Fruit fly (Drosophila melanogaster): ENCODE data around the gene Ets65A.

The Ets65A gene

DNA sequence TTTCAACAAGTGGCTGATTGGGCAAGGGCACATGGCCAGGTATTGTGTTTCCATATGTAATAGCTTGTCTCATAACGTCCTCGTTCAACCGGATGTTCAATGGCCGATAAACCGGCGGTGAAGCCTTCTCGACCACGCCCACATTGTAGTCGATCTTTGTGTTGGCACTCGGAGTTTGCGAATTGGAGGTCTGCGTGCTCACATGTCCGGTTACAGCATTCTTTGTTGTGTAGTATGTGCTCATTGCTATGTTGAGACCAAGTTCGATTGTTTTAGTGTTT, 27.9 kb downstream of the Ets65A start:
- TF ChIP-seq CG8478 (optimal IDR thresholded peaks at IDR 0.05) (no peak), CTCF (optimal IDR thresholded peaks at IDR 0.05) (no peak)

DNA sequence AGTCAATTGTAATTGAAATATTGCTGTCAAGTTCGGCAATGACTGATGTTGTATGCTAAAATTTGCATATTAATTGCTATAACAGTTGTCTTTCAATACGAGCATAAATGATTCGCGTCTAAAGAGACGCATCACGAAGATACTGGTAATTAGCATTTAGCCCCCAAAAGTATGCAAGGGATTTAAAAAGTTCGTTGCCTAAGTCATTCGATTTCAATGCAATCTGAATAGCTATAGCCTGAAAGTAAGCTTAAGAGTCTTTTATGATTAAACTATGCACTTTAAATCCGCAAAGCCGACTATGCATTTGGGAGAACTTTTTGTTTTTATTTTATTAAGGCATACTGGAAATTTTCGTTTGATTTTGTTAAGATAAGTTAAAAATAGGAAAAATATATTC, 32.2 kb downstream of the Ets65A start:
- TF ChIP-seq CTCF (optimal IDR thresholded peaks at IDR 0.05) (no peak), CG8478 (optimal IDR thresholded peaks at IDR 0.05) (no peak)

DNA sequence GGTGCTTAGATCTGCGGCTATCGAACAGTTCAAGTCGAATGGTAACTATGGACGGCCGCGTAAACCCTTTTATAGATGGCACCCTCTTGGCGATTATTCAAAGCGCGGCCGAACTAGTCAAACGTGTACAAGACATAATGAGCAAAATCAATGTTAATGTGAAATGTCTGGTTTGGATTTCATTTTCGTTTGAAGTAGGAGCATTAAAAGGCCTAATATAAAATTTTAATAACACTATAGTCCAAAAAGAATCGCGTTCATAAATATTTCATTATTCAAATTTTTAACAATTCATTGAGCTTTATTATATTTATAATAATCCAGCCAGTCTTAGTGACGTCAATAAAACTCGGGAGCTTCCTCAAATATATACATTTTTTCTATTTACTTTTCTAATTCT, 33.5 kb downstream of the Ets65A start, which contains the start of gene Lcp65Ag3:
Gene Lcp65Ag3 (minus strand): TSS at position 46 of the 400 bp plus-strand sequence.
- no peak for TF ChIP-seq CTCF (optimal IDR thresholded peaks at IDR 0.05)
- no peak for TF ChIP-seq CG8478 (optimal IDR thresholded peaks at IDR 0.05)

- no peak for TF ChIP-seq CG8478 (optimal IDR thresholded peaks at IDR 0.05)
- TF ChIP-seq CTCF (optimal IDR thresholded peaks at IDR 0.05), result no peak
Observed at dm6 chr3L:6132009-6132408, 34.6 kb downstream of the Ets65A start, which contains the start of gene Cpr65Au. Cpr65Au (minus strand) TSS chr3L:6132109.

- TF ChIP-seq CTCF (optimal IDR thresholded peaks at IDR 0.05) (no peak), CG8478 (optimal IDR thresholded peaks at IDR 0.05) (no peak)
Observed at dm6 chr3L:6133546-6133945, 36.1 kb downstream of the Ets65A start, which contains the start of gene Lcp65Ag2. Lcp65Ag2 (minus strand) TSS chr3L:6133593.

DNA sequence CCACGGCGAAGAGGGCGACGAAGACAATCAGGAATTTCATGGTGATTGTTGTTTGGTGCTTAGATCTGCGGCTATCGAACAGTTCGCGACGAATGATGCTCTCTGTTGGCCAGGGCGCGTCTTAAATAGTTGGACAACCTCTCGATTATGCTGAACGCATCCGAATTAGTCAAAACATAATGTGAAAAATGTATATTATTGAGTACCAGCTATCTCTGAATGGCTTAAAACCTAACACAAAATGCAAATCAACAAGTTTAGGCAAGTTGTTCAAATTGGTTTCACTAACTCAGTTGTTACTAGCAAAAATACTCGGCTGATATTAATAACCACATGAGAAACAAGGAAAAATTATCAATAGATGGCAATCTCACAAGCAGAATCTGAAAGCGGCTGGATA, 37.8 kb downstream of the Ets65A start, which contains the start of gene Lcp65Ag1:
Gene Lcp65Ag1 (minus strand): TSS at position 101 of the 400 bp plus-strand sequence.
- TF ChIP-seq CTCF (optimal IDR thresholded peaks at IDR 0.05), result no peak
- no peak for TF ChIP-seq CG8478 (optimal IDR thresholded peaks at IDR 0.05)

DNA sequence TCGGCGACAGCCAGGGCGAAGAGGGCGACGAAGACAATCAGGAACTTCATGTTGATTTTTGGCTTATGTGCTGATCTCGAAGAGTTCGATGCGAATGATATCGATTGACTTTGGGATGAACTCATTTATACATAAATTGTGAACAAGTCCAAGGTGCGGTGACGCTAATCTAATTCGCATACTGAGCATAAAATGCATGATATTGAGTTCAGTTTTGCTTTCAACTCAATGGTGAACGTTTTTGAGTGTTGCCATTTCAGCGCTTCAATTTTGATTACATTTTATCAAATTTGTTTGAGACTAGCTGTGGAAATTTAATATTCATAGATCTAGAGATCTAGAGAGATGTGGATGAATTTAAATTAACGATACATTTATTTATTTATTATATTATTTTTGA, 39.3 kb downstream of the Ets65A start, which contains the start of gene Lcp65Af:
Gene Lcp65Af (minus strand): TSS at position 101 of the 400 bp plus-strand sequence.
- no peak for TF ChIP-seq CTCF (optimal IDR thresholded peaks at IDR 0.05)
- no peak for TF ChIP-seq CG8478 (optimal IDR thresholded peaks at IDR 0.05)

dm6 chr3L:6138018-6138417, 40.6 kb downstream of the Ets65A start, which contains the start of gene Lcp65Ae:
Lcp65Ae (minus strand) TSS chr3L:6138118.
- TF ChIP-seq CG8478 (optimal IDR thresholded peaks at IDR 0.05), result no peak
- no peak for TF ChIP-seq CTCF (optimal IDR thresholded peaks at IDR 0.05)

DNA sequence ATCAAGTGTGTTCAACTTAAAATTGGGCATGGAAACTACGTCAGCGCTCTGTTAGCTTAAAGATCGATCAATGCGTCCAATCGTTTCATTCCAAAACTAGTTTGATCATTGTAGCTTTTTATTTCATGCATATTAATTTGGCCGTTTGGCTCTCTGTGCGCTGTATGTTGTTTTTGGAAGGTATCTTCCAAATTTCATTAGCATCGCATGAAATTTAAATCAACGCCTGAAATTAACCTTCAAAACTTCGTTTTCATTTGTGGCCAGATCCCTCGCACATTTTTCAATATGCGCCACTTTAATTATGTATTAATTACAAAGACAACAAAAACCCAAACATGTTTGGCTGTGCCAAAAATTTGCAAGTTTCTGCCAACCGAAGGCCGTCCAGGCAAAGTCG, 41.2 kb downstream of the Ets65A start:
- TF ChIP-seq CTCF (optimal IDR thresholded peaks at IDR 0.05) (no peak), CG8478 (optimal IDR thresholded peaks at IDR 0.05) (no peak)

DNA sequence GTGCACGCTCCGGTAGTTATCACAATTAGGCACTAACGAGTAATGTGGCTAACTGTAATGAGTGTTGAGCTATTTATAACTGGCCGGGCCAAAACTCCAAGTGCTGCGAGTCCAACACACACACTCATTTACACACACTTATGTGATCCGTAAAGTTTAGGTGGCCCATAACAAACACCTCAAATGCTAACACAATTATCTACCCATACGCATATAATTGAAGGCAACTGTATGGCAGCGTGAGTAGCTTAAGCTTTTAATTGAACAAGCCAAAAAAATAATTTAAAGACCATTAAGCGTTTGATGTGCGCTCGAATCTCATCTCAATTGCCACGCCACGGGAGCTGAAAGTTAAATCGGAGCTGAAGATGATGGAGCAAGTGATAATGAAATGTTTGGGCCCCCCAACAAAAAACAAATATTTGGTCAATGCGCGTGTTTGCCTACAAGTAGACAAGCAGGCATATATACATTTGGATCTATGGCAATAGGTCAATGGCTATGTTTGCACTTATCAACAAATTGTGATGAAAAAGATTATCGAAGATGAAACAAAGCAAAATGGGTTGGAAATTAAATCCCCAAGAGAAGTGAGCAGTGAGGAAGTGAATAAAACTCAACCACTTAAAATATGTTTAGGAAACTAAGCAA, 42.6 kb downstream of the Ets65A start, which contains the start of gene Cpr65Av:
Gene Cpr65Av (minus strand): TSS at position 51 of the 651 bp plus-strand sequence.
- no peak for TF ChIP-seq CTCF (optimal IDR thresholded peaks at IDR 0.05)
- no peak for TF ChIP-seq CG8478 (optimal IDR thresholded peaks at IDR 0.05)

DNA sequence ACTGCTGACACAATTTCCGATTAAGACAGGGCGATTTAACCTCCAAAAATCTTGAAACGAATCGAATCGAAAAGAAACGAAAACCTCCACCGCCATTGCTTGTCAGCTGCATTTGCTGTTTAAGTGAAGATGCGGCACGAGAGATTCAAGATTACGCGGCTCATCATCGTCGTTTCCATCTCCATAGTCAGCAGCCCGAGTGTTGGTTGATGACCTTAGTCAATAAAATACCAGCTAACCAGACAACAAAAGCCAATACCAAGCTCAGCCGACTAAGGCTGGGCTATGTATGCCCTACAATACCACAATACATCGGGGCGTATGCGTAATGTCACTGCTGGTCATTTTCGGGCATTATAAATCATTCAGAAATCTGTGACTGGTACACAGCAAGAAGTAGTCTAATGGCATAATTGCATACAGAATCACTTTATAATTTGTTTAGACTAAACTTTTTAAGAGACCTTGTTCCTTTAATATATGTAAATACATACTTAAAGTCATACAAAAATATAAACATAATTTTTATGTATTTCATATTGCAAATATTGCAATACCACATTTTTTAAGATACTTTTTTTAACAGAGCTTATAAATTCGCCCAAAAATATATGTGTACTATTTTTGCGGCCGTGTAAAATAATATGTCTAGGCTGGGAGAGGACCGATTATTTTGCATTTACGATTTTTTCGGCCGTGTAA, 43.5 kb downstream of the Ets65A start:
- TF ChIP-seq CTCF (optimal IDR thresholded peaks at IDR 0.05) (no peak), CG8478 (optimal IDR thresholded peaks at IDR 0.05) (no peak)

DNA sequence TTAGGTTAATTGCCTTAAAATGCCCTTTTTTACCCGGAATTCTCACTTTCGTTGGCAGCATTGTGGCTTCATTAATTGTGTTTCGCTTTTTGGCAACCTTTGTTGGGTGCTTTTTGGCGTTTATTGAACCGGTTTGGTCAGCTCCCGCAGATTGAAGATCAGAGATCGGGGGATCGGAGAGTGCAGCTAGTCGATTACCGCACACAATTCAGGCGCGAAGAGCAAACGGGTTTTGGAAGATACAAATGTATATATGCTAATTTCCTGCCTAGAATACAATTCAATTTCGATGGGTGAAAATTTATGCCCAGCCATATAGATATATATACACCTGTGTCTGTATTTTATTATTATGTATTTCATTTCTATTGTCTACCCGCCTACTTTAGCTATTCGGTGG, 44.1 kb downstream of the Ets65A start:
- no peak for TF ChIP-seq CG8478 (optimal IDR thresholded peaks at IDR 0.05)
- TF ChIP-seq CTCF (optimal IDR thresholded peaks at IDR 0.05), result no peak

dm6 chr3L:6142313-6142712, 44.9 kb downstream of the Ets65A start, which contains the start of gene Cpr65Aw:
Cpr65Aw (minus strand) TSS chr3L:6142413.
- TF ChIP-seq CTCF (optimal IDR thresholded peaks at IDR 0.05) (no peak), CG8478 (optimal IDR thresholded peaks at IDR 0.05) (no peak)

DNA sequence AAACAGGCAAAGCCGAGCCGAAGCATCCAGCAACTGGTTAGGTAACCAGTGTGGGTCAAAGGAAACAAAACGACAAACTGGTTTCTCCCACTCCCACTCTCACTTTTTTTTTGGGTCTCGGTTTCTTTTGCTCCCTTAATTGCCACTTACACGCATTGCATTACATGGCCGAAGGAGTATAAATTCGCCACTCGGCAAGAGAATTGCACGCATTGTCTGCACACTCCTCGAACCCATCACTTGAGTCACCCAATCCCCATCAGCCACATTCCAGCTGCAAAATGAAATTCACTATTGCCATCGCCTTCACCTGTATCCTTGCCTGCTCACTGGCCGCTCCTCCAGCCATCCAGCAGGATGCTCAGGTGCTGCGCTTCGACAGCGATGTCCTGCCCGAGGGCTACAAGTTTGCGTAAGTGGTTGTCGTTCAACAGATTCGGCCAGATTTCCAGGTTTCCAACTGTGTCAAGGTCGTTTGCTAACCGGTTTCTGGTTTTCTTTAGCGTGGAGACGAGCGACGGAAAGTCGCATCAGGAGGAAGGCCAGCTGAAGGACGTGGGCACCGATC, 45.9 kb downstream of the Ets65A start, which contains the start of gene Lcp65Ad:
Gene Lcp65Ad (plus strand): TSS at position 208 of the 568 bp plus-strand sequence.
- TF ChIP-seq CTCF (optimal IDR thresholded peaks at IDR 0.05), result no peak
- no peak for TF ChIP-seq CG8478 (optimal IDR thresholded peaks at IDR 0.05)

dm6 chr3L:6144769-6145220, 47.4 kb downstream of the Ets65A start, which contains the start of gene Lcp65Ac:
Lcp65Ac (plus strand) TSS chr3L:6144819.
- TF ChIP-seq CTCF (optimal IDR thresholded peaks at IDR 0.05), result no peak
- TF ChIP-seq CG8478 (optimal IDR thresholded peaks at IDR 0.05), result no peak

All from S2 (cell line).